Fruit fly (Drosophila melanogaster): ENCODE data around the gene CG5790.

dm6 chr2L:18336531-18336930 is 41.9 kb downstream of the CG5790 start:
- no peak for TF ChIP-seq psq (optimal IDR thresholded peaks at IDR 0.05)
- no peak for TF ChIP-seq CG8478 (optimal IDR thresholded peaks at IDR 0.05)
- TF ChIP-seq Dll (optimal IDR thresholded peaks at IDR 0.05), result no peak

All from whole organism.